Worm (Caenorhabditis elegans): ENCODE data around the gene swan-2.

DNA sequence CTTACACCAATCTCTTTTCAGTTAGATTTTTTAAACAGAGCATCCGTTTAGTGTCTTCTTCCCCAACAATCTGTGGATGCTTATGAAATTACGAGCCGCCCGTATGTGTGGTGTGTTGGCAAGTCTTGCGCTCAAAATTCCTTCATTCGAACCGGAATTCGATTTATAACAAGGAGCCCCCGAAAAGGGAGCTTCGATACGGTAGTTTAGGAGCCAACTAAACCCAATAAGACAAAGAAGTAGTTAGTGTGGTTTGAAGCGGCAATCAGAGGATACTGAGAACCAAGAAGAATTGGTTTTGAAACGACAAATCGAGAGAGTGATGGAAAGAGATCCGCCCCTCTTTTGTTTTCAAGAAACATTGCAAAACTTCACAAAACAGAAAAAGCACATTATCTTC is 8.2 kb upstream of the swan-2 start:
- TF ChIP-seq dve-1 (tag; optimal IDR thresholded peaks at IDR 0.05) (no peak), pros-1 (tag; optimal IDR thresholded peaks at IDR 0.05) (no peak), rnt-1 (tag; optimal IDR thresholded peaks at IDR 0.05) (no peak)
